Worm (Caenorhabditis elegans) whole organism, early embryonic: Measurements from ENCODE around the gene C43D7.4.

Experiments used
- B0310.2 ChIP-seq: sonication (generic microtip); optimal IDR thresholded peaks from 2 replicates; lab custom pipeline; 2016; ENCODE audit warnings: mild to moderate bottlenecking, missing genetic modification characterization, missing compliant biosample characterization
- F13C5.2 ChIP-seq: sonication (generic microtip); optimal IDR thresholded peaks from 2 replicates; lab custom pipeline; 2017; ENCODE audit warnings: mild to moderate bottlenecking, missing genetic modification characterization, inconsistent platforms, missing compliant biosample characterization
- aly-1 ChIP-seq: sonication (generic microtip); optimal IDR thresholded peaks from 2 replicates; lab custom pipeline; 2016; ENCODE audit warnings: missing genetic modification characterization, missing compliant biosample characterization
- ama-1 ChIP-seq: fragments of 150-350 bp; optimal IDR thresholded peaks from 2 replicates; lab custom pipeline; 2014
- ceh-13 ChIP-seq: fragments of 200-800 bp; sonication (Bioruptor generic); optimal IDR thresholded peaks from 2 replicates; lab custom pipeline; 2018; ENCODE audit warnings: mild to moderate bottlenecking, missing genetic modification characterization, missing compliant biosample characterization
- ceh-36 ChIP-seq: sonication (generic microtip); optimal IDR thresholded peaks from 2 replicates; lab custom pipeline; 2016; ENCODE audit warnings: missing genetic modification characterization, inconsistent platforms, missing compliant biosample characterization
- ets-7 ChIP-seq: sonication (generic microtip); optimal IDR thresholded peaks from 2 replicates; lab custom pipeline; 2016; ENCODE audit warnings: missing genotype, missing genetic modification characterization, missing compliant biosample characterization
- flt-1 ChIP-seq: fragments of 200-800 bp; sonication (Bioruptor generic); IDR thresholded peaks from 2 replicates; pipeline ENCODE4 v1.3.6; 2022; ENCODE audit warnings: missing genetic modification characterization, missing compliant biosample characterization
- hmbx-1 ChIP-seq: sonication (generic microtip); optimal IDR thresholded peaks from 2 replicates; lab custom pipeline; 2016; ENCODE audit warnings: mild to moderate bottlenecking, missing genetic modification characterization, missing compliant biosample characterization
- hmg-4 ChIP-seq: fragments of 200-800 bp; sonication (Bioruptor generic); optimal IDR thresholded peaks from 2 replicates; lab custom pipeline; 2018; ENCODE audit warnings: mild to moderate bottlenecking, missing genetic modification characterization, missing compliant biosample characterization
- hnd-1 ChIP-seq: sonication (generic microtip); optimal IDR thresholded peaks from 2 replicates; lab custom pipeline; 2016; ENCODE audit warnings: missing genetic modification characterization, missing compliant biosample characterization
- pes-1 ChIP-seq: fragments of 200-800 bp; sonication (Bioruptor generic); IDR thresholded peaks from 2 replicates; pipeline ENCODE4 v1.3.6; 2022; ENCODE audit warnings: missing genetic modification reagents, missing genetic modification characterization, missing compliant biosample characterization
- scrt-1 ChIP-seq: fragments of 200-800 bp; sonication (Bioruptor generic); IDR thresholded peaks from 2 replicates; pipeline ENCODE4 v1.3.6; 2022; ENCODE audit warnings: missing genetic modification characterization, missing compliant biosample characterization
- sea-1 ChIP-seq: fragments of 200-800 bp; sonication (Bioruptor generic); conservative IDR thresholded peaks from 2 replicates; pipeline ENCODE4 v1.3.6; 2022; ENCODE audit warnings: missing genetic modification characterization, missing compliant biosample characterization
- tbx-11 ChIP-seq: fragments of 200-800 bp; sonication (Bioruptor generic); IDR thresholded peaks from 2 replicates; pipeline ENCODE4 v1.3.6; 2022; ENCODE audit warnings: missing genetic modification characterization, missing compliant biosample characterization
- tbx-37 ChIP-seq: fragments of 200-800 bp; sonication (Bioruptor generic); conservative IDR thresholded peaks from 2 replicates; pipeline ENCODE4 v1.3.6; 2022; ENCODE audit warnings: missing genetic modification reagents, missing genetic modification characterization, missing compliant biosample characterization
- tra-4 ChIP-seq: sonication (generic microtip); optimal IDR thresholded peaks from 2 replicates; lab custom pipeline; 2017; ENCODE audit warnings: missing genetic modification characterization, missing compliant biosample characterization

Gene C43D7.4

DNA sequence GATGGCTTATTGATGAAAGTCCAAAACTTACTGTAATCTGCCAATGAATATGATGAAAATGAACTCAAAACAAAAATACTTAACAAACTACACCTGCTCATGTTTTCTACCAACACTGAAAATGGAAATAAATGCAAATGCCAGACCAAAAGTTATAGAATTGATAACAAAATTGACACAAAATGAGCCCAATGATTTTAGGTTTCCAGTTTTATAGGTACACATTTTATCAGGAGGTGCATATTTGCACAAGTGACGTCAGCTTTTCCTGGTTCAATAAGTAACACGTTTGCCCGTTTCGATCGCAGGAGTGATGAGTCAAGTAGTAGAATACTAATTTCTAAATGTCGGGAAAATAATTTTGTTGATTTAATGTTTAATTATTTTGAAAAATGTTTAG, 25.6 kb downstream of the C43D7.4 start, which contains the start of gene F55C9.6:
Gene F55C9.6 (minus strand): TSS at position 101 of the 400 bp plus-strand sequence.
- TF ChIP-seq ets-7 (tag; lab: Kevin White, UChicago): no peak
- TF ChIP-seq ama-1 (lab: Kevin White, UChicago): no peak
- TF ChIP-seq pes-1 (GFP tag; lab: Robert Waterston, UW): no peak
- TF ChIP-seq ceh-13 (GFP tag; lab: Kevin White, UChicago): no peak
- TF ChIP-seq scrt-1 (GFP tag; lab: Robert Waterston, UW): no peak
- no peak for TF ChIP-seq aly-1 (tag; lab: Kevin White, UChicago)
- TF ChIP-seq tbx-37 (GFP tag; lab: Robert Waterston, UW): no peak

DNA sequence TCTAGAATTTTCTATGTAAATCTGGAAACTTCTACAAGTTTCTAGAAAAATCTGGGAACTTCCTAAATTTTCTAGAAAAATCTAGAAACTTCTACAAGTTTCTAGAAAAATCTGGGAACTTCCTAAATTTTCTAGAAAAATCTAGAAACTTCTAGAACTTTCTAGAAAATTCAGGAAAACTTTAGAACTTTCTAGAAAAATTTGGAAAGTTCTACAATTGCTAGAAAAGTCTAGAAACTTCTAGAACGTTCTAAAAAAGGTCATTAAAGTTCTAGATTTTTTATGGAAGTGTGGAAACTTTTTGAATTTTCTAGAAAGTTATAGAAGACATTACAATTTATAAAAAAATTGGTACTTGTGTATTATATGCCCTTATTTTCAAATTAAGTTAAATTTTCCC, 29.3 kb downstream of the C43D7.4 start, which contains the start of gene F55C9.5:
Gene F55C9.5 (minus strand): TSS at position 101 of the 400 bp plus-strand sequence.
- TF ChIP-seq ceh-13 (GFP tag; lab: Kevin White, UChicago): no peak
- no peak for TF ChIP-seq sea-1
- TF ChIP-seq aly-1 (tag; lab: Kevin White, UChicago): no peak

- TF ChIP-seq hmg-4 (GFP tag; lab: Kevin White, UChicago): no peak
- TF ChIP-seq F13C5.2: no peak
- TF ChIP-seq tbx-37 (GFP tag; lab: Robert Waterston, UW): no peak
- TF ChIP-seq flt-1 (GFP tag; lab: Robert Waterston, UW): no peak
- TF ChIP-seq B0310.2 (tag; lab: Kevin White, UChicago): no peak
- TF ChIP-seq ets-7 (tag; lab: Kevin White, UChicago): no peak
- no peak for TF ChIP-seq tra-4 (tag; lab: Kevin White, UChicago)
- TF ChIP-seq ceh-36: no peak
- no peak for TF ChIP-seq aly-1 (tag; lab: Kevin White, UChicago)
- TF ChIP-seq hmbx-1 (tag; lab: Kevin White, UChicago): no peak
- no peak for TF ChIP-seq hnd-1
- TF ChIP-seq pes-1 (GFP tag; lab: Robert Waterston, UW): no peak
- no peak for TF ChIP-seq tbx-11 (GFP tag; lab: Robert Waterston, UW)
- no peak for TF ChIP-seq ama-1 (lab: Kevin White, UChicago)
- TF ChIP-seq sea-1: no peak
- no peak for TF ChIP-seq scrt-1 (GFP tag; lab: Robert Waterston, UW)
- no peak for TF ChIP-seq ceh-13 (GFP tag; lab: Kevin White, UChicago)
These were observed 34.0 kb downstream of the C43D7.4 start, which contains the start of the genes F55C9.3 and fbxb-57 for ce11 chrV:19288073-19288805. TSS of gene F55C9.3 (minus strand) at chrV:19288173. TSS of gene fbxb-57 (plus strand) at chrV:19288755.

- TF ChIP-seq B0310.2 (tag; lab: Kevin White, UChicago): no peak
These were observed 36.4 kb downstream of the C43D7.4 start for ce11 chrV:19285921-19286320.

DNA sequence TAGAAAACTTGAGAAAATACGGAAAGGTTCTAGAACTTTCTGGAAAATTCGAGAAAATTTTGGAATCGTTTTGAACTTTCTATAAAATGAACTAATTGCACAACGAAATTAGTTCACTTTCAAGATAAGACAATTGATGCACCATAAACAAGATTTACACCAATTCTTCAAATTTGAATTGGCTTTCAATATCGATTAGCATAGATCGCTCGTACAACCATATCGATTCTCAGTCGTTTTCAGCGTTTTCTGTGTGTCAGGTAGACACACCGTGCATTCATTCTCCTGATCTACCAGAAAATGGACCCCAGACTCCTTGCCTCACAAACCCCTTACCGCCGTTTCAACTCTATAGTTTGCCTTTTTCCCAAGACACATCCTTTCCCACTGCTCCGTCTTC, 40.0 kb downstream of the C43D7.4 start, which contains the start of gene fbxb-117:
Gene fbxb-117 (plus strand): TSS at position 301 of the 400 bp plus-strand sequence.
- TF ChIP-seq ceh-13 (GFP tag; lab: Kevin White, UChicago): no peak
- no peak for TF ChIP-seq ets-7 (tag; lab: Kevin White, UChicago)
- TF ChIP-seq flt-1 (GFP tag; lab: Robert Waterston, UW): no peak
- no peak for TF ChIP-seq hmbx-1 (tag; lab: Kevin White, UChicago)
- no peak for TF ChIP-seq F13C5.2
- no peak for TF ChIP-seq hmg-4 (GFP tag; lab: Kevin White, UChicago)

DNA sequence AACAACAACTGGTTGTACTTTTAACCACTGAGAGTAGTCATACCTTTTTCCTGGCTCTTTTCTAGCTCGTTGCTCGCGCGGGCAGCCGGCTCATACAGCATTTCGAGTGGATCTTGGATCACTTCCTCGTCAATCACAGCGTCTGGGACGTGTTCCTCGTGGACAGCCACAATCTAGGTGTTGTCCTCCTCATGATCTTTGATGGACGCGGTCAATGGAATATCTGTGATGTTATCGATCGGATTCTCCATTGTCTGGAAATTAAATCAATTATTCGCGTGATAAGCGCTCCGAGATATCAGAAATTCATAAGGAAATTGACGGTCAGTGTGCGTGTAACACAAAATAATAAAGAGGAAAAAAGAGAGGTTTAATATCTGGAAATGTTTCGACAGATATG, 42.4 kb downstream of the C43D7.4 start, which contains the start of gene F21D9.8:
Gene F21D9.8 (minus strand): TSS at position 101 of the 400 bp plus-strand sequence.
- TF ChIP-seq tra-4 (tag; lab: Kevin White, UChicago): no peak
- TF ChIP-seq tbx-37 (GFP tag; lab: Robert Waterston, UW): no peak
- TF ChIP-seq tbx-11 (GFP tag; lab: Robert Waterston, UW): no peak
- TF ChIP-seq sea-1: no peak
- TF ChIP-seq hnd-1: no peak
- TF ChIP-seq hmbx-1 (tag; lab: Kevin White, UChicago): no peak
- no peak for TF ChIP-seq scrt-1 (GFP tag; lab: Robert Waterston, UW)
- TF ChIP-seq ama-1 (lab: Kevin White, UChicago): no peak
- TF ChIP-seq pes-1 (GFP tag; lab: Robert Waterston, UW): no peak
- TF ChIP-seq hmg-4 (GFP tag; lab: Kevin White, UChicago): no peak
- TF ChIP-seq F13C5.2: no peak
- TF ChIP-seq ceh-13 (GFP tag; lab: Kevin White, UChicago): no peak
- TF ChIP-seq ets-7 (tag; lab: Kevin White, UChicago): no peak
- TF ChIP-seq B0310.2 (tag; lab: Kevin White, UChicago): no peak
- no peak for TF ChIP-seq aly-1 (tag; lab: Kevin White, UChicago)
- TF ChIP-seq ceh-36: no peak

DNA sequence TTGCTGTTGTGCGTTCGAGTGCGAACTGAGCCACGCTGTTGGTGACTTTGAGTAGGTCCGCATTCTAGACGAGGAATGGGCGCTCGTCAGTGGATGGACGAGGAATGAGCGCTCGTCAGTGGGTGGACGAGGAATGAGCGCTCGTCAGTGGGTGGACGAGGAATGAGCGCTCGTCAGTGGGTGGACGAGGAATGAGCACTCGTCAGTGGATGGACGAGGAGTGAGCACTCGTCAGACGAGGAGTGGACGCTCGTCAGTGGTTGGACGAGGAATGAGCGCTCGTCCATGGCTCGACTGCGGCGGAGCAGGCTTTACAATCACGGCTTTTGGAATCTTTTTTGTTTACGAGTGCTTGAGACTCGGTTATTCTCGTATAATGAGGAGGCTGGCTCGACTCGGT, 43.8 kb downstream of the C43D7.4 start:
- TF ChIP-seq hmg-4 (GFP tag; lab: Kevin White, UChicago) (no peak), sea-1 (no peak), scrt-1 (GFP tag; lab: Robert Waterston, UW) (no peak), pes-1 (GFP tag; lab: Robert Waterston, UW) (no peak), hmbx-1 (tag; lab: Kevin White, UChicago) (no peak), ama-1 (lab: Kevin White, UChicago) (no peak), ets-7 (tag; lab: Kevin White, UChicago) (no peak)

DNA sequence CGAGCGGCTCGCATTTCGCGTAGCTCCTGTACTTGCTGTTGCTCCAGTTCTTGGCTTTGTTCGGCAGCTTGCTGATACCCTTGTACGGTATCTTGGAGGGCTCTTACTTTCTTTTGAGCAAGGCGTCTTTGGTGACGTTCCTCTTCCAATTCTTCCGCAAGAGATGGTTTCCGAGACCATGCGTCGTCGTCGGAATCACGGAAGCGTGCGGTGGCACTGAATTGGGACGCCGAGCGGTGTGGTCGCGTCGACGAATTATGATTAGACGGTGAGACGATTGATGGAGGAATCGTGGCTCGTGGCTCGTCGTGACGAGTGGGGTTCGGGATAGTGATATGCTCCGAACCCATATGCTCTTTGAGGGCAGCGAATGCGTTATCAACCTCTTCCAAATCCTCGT, 45.9 kb downstream of the C43D7.4 start:
- TF ChIP-seq pes-1 (GFP tag; lab: Robert Waterston, UW) (no peak), ceh-36 (no peak), tbx-11 (GFP tag; lab: Robert Waterston, UW) (no peak), tra-4 (tag; lab: Kevin White, UChicago) (no peak), hmbx-1 (tag; lab: Kevin White, UChicago) (no peak), flt-1 (GFP tag; lab: Robert Waterston, UW) (no peak), hmg-4 (GFP tag; lab: Kevin White, UChicago) (no peak), tbx-37 (GFP tag; lab: Robert Waterston, UW) (no peak), ama-1 (lab: Kevin White, UChicago) (no peak), ets-7 (tag; lab: Kevin White, UChicago) (no peak), hnd-1 (no peak), B0310.2 (tag; lab: Kevin White, UChicago) (no peak), F13C5.2 (no peak), sea-1 (no peak), aly-1 (tag; lab: Kevin White, UChicago) (no peak), ceh-13 (GFP tag; lab: Kevin White, UChicago) (no peak), scrt-1 (GFP tag; lab: Robert Waterston, UW) (no peak)
